Worm (Caenorhabditis elegans) whole organism, L2 larva: ENCODE measurements around the gene fib-1.
A peak's percentile ranks its signal among the peaks of the same experiment; 100 is the strongest.

Experiments
- C34F6.9 ChIP-seq: fragments of 150-350 bp; optimal IDR thresholded peaks from 2 replicates; lab custom pipeline; 2014; ENCODE audit warnings: missing biosample characterization, missing genetic modification characterization
- R02D3.7 ChIP-seq: fragments of 150-350 bp; optimal IDR thresholded peaks from 2 replicates; lab custom pipeline; 2014; ENCODE audit warnings: missing biosample characterization, missing genetic modification characterization
- ZK546.5 ChIP-seq: sonication (generic microtip); optimal IDR thresholded peaks from 2 replicates; lab custom pipeline; 2017; ENCODE audit warnings: missing biosample characterization, missing genetic modification characterization
- alr-1 ChIP-seq: fragments of 150-350 bp; optimal IDR thresholded peaks from 2 replicates; lab custom pipeline; 2014; ENCODE audit warnings: missing biosample characterization, missing genetic modification characterization
- aly-2 ChIP-seq: fragments of 150-350 bp; optimal IDR thresholded peaks from 2 replicates; lab custom pipeline; 2014; ENCODE audit warnings: missing biosample characterization, missing genetic modification characterization
- ama-1 ChIP-seq: fragments of 150-350 bp; optimal IDR thresholded peaks from 2 replicates; lab custom pipeline; 2018; ENCODE audit warnings: inconsistent platforms
- blmp-1 ChIP-seq: sonication (generic microtip); optimal IDR thresholded peaks from 2 replicates; lab custom pipeline; 2017; ENCODE audit warnings: missing genetic modification characterization, mild to moderate bottlenecking, missing compliant biosample characterization, antibody characterized with exemption, moderate library complexity; ENCODE audit not compliant: insufficient read depth
- ceh-16 ChIP-seq: fragments of 150-350 bp; optimal IDR thresholded peaks from 2 replicates; lab custom pipeline; 2014; ENCODE audit warnings: missing biosample characterization, missing genetic modification characterization
- ceh-82 ChIP-seq: fragments of 150-350 bp; optimal IDR thresholded peaks from 2 replicates; lab custom pipeline; 2014; ENCODE audit warnings: missing biosample characterization, missing genetic modification characterization
- dmd-4 ChIP-seq: sonication (generic microtip); optimal IDR thresholded peaks from 2 replicates; lab custom pipeline; 2017; ENCODE audit warnings: missing biosample characterization, missing genetic modification characterization
- elt-3 ChIP-seq: sonication (generic microtip); optimal IDR thresholded peaks from 2 replicates; lab custom pipeline; 2017; ENCODE audit warnings: missing biosample characterization, missing genetic modification characterization
- fos-1 ChIP-seq: fragments of 150-350 bp; optimal IDR thresholded peaks from 2 replicates; lab custom pipeline; 2014; ENCODE audit warnings: missing biosample characterization, missing genetic modification characterization
- gmeb-1 ChIP-seq: fragments of 150-350 bp; optimal IDR thresholded peaks from 2 replicates; lab custom pipeline; 2014; ENCODE audit warnings: missing biosample characterization, missing genetic modification characterization
- lin-11 ChIP-seq: fragments of 150-350 bp; sonication (generic microtip); optimal IDR thresholded peaks from 2 replicates; lab custom pipeline; 2014; ENCODE audit warnings: missing biosample characterization, missing genetic modification characterization, inconsistent platforms, mixed read lengths
- lin-13 ChIP-seq: fragments of 150-350 bp; optimal IDR thresholded peaks from 2 replicates; lab custom pipeline; 2014; ENCODE audit warnings: missing biosample characterization, missing genetic modification reagents, missing genetic modification characterization
- lin-39 ChIP-seq: fragments of 150-350 bp; optimal IDR thresholded peaks from 2 replicates; lab custom pipeline; 2014; ENCODE audit warnings: missing biosample characterization, missing genetic modification reagents, missing genetic modification characterization
- mab-5 ChIP-seq: fragments of 150-350 bp; optimal IDR thresholded peaks from 2 replicates; lab custom pipeline; 2014; ENCODE audit warnings: missing biosample characterization, missing genetic modification characterization
- mbf-1 ChIP-seq: sonication (generic microtip); optimal IDR thresholded peaks from 2 replicates; lab custom pipeline; 2017; ENCODE audit warnings: missing biosample characterization, missing genetic modification characterization
- mdl-1 ChIP-seq, 2 experiments: fragments of 150-350 bp in 1 of 2; sonication (generic microtip) in 1 of 2; optimal IDR thresholded peaks; 2 replicates each; lab custom pipeline; 2017; ENCODE audit warnings: missing biosample characterization in 2 of 2, missing genetic modification characterization in 2 of 2
- nhr-11 ChIP-seq: fragments of 150-350 bp; optimal IDR thresholded peaks from 2 replicates; lab custom pipeline; 2014; ENCODE audit warnings: missing biosample characterization, missing genetic modification characterization
- nhr-12 ChIP-seq: fragments of 150-350 bp; optimal IDR thresholded peaks from 2 replicates; lab custom pipeline; 2014; ENCODE audit warnings: missing biosample characterization, missing genetic modification characterization
- nhr-129 ChIP-seq: fragments of 150-350 bp; optimal IDR thresholded peaks from 2 replicates; lab custom pipeline; 2014; ENCODE audit warnings: missing biosample characterization, missing genetic modification characterization
- nhr-25 ChIP-seq: fragments of 150-350 bp; sonication (generic microtip); optimal IDR thresholded peaks from 3 replicates; lab custom pipeline; 2014; ENCODE audit warnings: missing biosample characterization, missing genetic modification characterization
- nhr-6 ChIP-seq: fragments of 150-350 bp; optimal IDR thresholded peaks from 2 replicates; lab custom pipeline; 2014; ENCODE audit warnings: missing biosample characterization, missing genetic modification characterization
- nhr-77 ChIP-seq: fragments of 150-350 bp; optimal IDR thresholded peaks from 2 replicates; lab custom pipeline; 2014; ENCODE audit warnings: missing biosample characterization, missing genetic modification characterization
- sem-4 ChIP-seq: fragments of 150-350 bp; optimal IDR thresholded peaks from 2 replicates; lab custom pipeline; 2014; ENCODE audit warnings: missing biosample characterization, missing genetic modification reagents, missing genetic modification characterization
- skn-1 ChIP-seq: sonication (generic microtip); optimal IDR thresholded peaks from 2 replicates; lab custom pipeline; 2017; ENCODE audit warnings: missing biosample characterization, missing genetic modification characterization
- sma-3 ChIP-seq: sonication (generic microtip); optimal IDR thresholded peaks from 2 replicates; lab custom pipeline; 2016; ENCODE audit warnings: missing genetic modification reagents, missing genetic modification characterization, missing compliant biosample characterization
- sma-9 ChIP-seq, 2 experiments: fragments of 150-350 bp in 1 of 2; sonication (generic microtip) in 1 of 2; optimal IDR thresholded peaks; 2 replicates each; lab custom pipeline; 2014 to 2016; ENCODE audit warnings: missing genetic modification characterization in 2 of 2, mild to moderate bottlenecking in 1 of 2, missing biosample characterization in 1 of 2, missing compliant biosample characterization in 1 of 2, missing genetic modification reagents in 1 of 2, moderate library complexity in 1 of 2
- snpc-4 ChIP-seq: fragments of 150-350 bp; optimal IDR thresholded peaks from 2 replicates; lab custom pipeline; 2014; ENCODE audit warnings: missing biosample characterization, missing genetic modification characterization
- unc-39 ChIP-seq: fragments of 150-350 bp; optimal IDR thresholded peaks from 2 replicates; lab custom pipeline; 2014; ENCODE audit warnings: missing biosample characterization, missing genetic modification characterization
- unc-55 ChIP-seq: fragments of 150-350 bp; sonication (generic microtip); optimal IDR thresholded peaks from 3 replicates; lab custom pipeline; 2014; ENCODE audit warnings: missing biosample characterization, missing genetic modification reagents, missing genetic modification characterization
- unc-62 ChIP-seq: fragments of 150-350 bp; optimal IDR thresholded peaks from 2 replicates; lab custom pipeline; 2014; ENCODE audit warnings: missing biosample characterization, missing genetic modification reagents, missing genetic modification characterization
- ztf-4 ChIP-seq: fragments of 150-350 bp; optimal IDR thresholded peaks from 2 replicates; lab custom pipeline; 2014; ENCODE audit warnings: missing biosample characterization, missing genetic modification characterization

fib-1 gene

DNA sequence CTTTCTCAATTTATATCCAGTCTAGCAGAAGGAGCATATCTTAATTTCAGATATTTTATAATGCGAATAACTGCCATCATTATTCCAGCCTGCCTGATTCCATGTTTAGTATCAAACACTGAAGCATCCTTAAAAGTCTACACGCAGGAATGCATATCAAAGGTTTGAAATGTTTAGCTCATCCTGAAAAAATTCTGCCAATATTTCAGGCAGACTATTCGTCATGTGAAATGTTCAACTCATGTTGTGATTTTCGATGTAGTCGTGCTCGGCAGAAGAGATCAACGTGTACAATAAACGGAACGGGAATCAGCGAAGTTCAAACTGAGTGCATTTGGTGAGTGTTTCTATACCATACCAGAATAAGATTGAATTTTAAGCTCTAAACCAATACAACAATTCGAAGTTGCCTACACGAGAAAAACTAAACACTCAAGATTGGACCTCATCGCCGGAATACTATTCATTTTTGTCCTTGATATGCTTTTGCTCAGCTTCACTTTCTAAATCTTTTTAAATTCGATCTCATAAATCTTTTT is 2.5 kb downstream of the fib-1 start, which contains the start of gene T01C3.11:
T01C3.11 (plus strand) TSS at position 51 of the 539 bp plus-strand sequence.
- TF ChIP-seq unc-62 (GFP tag; lab: Kevin White, UChicago) (no peak), blmp-1 (tag; lab: Kevin White, UChicago) (no peak), lin-39 (no peak), nhr-77 (no peak), nhr-11 (tag; lab: Kevin White, UChicago) (no peak), lin-13 (GFP tag; lab: Kevin White, UChicago) (no peak), nhr-12 (tag; lab: Kevin White, UChicago) (no peak), nhr-25 (tag; lab: Kevin White, UChicago) (no peak), nhr-6 (no peak), unc-55 (GFP tag; lab: Kevin White, UChicago) (no peak), skn-1 (tag; lab: Kevin White, UChicago) (no peak), ama-1 (lab: Kevin White, UChicago) (no peak), aly-2 (no peak), alr-1 (tag; lab: Kevin White, UChicago) (no peak)
- TF ChIP-seq, all 48 proteins: peak for 0

DNA sequence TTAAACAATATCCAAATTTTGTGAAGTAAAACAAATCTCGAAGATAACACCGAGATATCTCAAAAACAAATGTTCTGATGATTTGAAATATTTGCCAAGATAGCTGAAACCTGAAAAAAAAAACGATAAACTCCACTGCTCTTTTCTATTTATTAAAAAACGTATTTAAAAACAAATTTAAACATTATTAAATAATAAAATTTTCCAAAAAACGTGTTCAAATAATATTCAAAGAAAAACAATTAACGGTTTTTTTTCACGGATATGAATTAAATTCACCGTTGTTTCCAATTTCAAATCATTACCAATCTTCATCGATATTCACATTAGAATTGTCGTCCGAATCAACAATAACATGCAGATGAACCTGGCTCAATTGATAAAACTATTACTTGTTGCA is 5.8 kb downstream of the fib-1 start, which contains the start of gene irld-14:
irld-14 (plus strand) TSS at position 301 of the 400 bp plus-strand sequence.
- no peak for TF ChIP-seq ztf-4 (tag; lab: Kevin White, UChicago)

DNA sequence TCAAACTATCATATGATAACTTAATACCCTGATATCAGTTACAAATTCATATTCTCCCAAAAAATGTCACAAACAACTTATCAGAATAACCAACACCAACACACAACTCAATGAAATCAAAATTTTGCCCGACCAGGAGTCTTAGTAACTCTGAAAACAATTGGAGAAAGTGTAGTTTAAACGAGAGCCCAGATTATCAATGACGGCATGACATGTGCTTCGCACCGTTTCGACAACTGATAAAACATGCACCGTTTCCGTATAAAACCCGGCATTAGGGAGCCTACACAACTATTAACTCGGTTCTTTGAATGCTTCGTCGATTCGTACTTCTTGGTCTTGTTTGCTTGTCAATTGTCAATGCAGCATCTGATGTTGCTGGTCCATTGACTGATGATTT is 8.4 kb downstream of the fib-1 start, which contains the start of gene fil-1:
fil-1 (plus strand) TSS at position 219 of the 400 bp plus-strand sequence.
- TF ChIP-seq unc-39 (tag; lab: Kevin White, UChicago) (no peak), fos-1 (tag; lab: Kevin White, UChicago) (peak; percentile 40), blmp-1 (tag; lab: Kevin White, UChicago) (no peak), nhr-6 (no peak), mbf-1 (tag; lab: Kevin White, UChicago) (no peak), ama-1 (lab: Kevin White, UChicago) (no peak), C34F6.9 (tag; lab: Kevin White, UChicago) (no peak), sma-9 (GFP tag; optimal IDR thresholded peaks at IDR 0.05; lab: Kevin White, UChicago) (peak; percentile 60), sma-9 (tag; optimal IDR thresholded peaks at IDR 0.05; lab: Kevin White, UChicago) (no peak), gmeb-1 (tag; lab: Kevin White, UChicago) (no peak)

DNA sequence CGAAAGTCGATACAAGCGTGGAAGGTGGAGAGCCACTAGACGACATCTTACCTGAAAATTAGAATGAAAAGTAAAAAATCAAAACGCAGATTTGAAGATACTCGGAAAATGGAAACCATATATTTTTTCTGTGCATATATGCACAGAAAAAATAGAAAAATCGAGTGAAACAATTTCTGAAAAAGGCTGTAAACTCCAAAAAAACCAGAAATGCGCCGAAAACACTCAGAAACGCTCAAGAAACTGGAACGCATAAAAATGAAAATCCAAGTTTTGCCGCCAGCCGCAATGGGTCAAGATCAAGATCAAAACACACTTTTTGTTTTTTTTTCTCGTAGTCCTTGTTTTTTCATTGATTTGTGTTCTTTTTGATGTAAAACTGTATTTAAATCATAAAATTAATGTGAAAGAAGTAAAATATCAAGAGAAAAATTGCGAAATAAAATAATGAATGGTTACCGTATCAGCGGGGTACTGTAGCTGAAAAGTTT is 9.4 kb downstream of the fib-1 start, which contains the start of gene T01C3.3:
T01C3.3 (minus strand) TSS at position 51 of the 491 bp plus-strand sequence.
- TF ChIP-seq mbf-1 (tag; lab: Kevin White, UChicago) (no peak), dmd-4 (tag; lab: Kevin White, UChicago) (no peak), nhr-11 (tag; lab: Kevin White, UChicago) (no peak), lin-39 (no peak), unc-39 (tag; lab: Kevin White, UChicago) (no peak), C34F6.9 (tag; lab: Kevin White, UChicago) (no peak), gmeb-1 (tag; lab: Kevin White, UChicago) (no peak), R02D3.7 (tag; lab: Kevin White, UChicago) (no peak), sem-4 (tag; lab: Kevin White, UChicago) (no peak), ama-1 (lab: Kevin White, UChicago) (no peak), ceh-16 (tag; lab: Kevin White, UChicago) (no peak), elt-3 (tag; lab: Kevin White, UChicago) (no peak), lin-11 (tag; lab: Kevin White, UChicago) (no peak), snpc-4 (tag; lab: Kevin White, UChicago) (no peak), ZK546.5 (tag; lab: Kevin White, UChicago) (no peak), mdl-1 (tag; optimal IDR thresholded peaks at IDR 0.05; lab: Kevin White, UChicago) (no peak), blmp-1 (tag; lab: Kevin White, UChicago) (no peak), ztf-4 (tag; lab: Kevin White, UChicago) (no peak)

DNA sequence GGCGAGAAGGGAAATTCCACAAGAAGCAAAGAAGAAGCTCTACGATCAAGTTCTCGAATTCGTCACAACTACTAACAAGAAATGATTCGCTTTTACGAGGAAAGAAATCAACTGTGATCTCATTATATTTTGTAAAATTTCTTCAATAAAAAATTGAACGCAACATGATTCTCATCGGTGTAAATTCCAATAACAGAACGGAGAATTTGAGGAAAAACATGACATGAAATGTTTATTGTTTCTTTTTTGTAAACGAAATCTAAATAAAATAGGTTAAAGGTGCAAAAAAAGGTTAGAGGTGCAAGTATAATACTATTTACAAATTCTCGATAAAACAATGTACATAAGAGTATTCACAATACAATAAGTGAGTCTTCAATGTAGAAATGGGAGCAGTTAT is 10.5 kb downstream of the fib-1 start:
- TF ChIP-seq nhr-25 (tag; lab: Kevin White, UChicago) (no peak), nhr-77 (no peak), unc-39 (tag; lab: Kevin White, UChicago) (no peak), nhr-129 (tag; lab: Kevin White, UChicago) (no peak), lin-13 (GFP tag; lab: Kevin White, UChicago) (no peak), R02D3.7 (tag; lab: Kevin White, UChicago) (no peak), fos-1 (tag; lab: Kevin White, UChicago) (no peak), aly-2 (no peak), sma-3 (GFP tag; lab: Kevin White, UChicago) (no peak), nhr-11 (tag; lab: Kevin White, UChicago) (no peak), elt-3 (tag; lab: Kevin White, UChicago) (no peak), alr-1 (tag; lab: Kevin White, UChicago) (no peak), C34F6.9 (tag; lab: Kevin White, UChicago) (no peak), mab-5 (tag; lab: Kevin White, UChicago) (no peak), unc-62 (GFP tag; lab: Kevin White, UChicago) (no peak), gmeb-1 (tag; lab: Kevin White, UChicago) (no peak), ceh-82 (no peak), ama-1 (lab: Kevin White, UChicago) (no peak), blmp-1 (tag; lab: Kevin White, UChicago) (no peak), sem-4 (tag; lab: Kevin White, UChicago) (no peak)
